Fruit fly (Drosophila melanogaster) whole organism, embryonic: ENCODE measurements around the gene Lrch.
A peak's percentile ranks its signal among the peaks of the same experiment; 100 is the strongest.

Experiments used
- Bgb ChIP-seq: fragments of 200-800 bp; sonication (Bioruptor generic); IDR thresholded peaks from 2 replicates; pipeline ENCODE4 v1.3.6; 2022; ENCODE audit warnings: missing biosample characterization, missing genetic modification characterization; ENCODE audit not compliant: partially characterized antibody
- CG10209 ChIP-seq: fragments of 200-800 bp; sonication (Bioruptor generic); optimal IDR thresholded peaks from 3 replicates; lab custom pipeline; 2017; ENCODE audit warnings: missing biosample characterization, mild to moderate bottlenecking, missing genetic modification characterization, missing genetic modification reagents
- CG10321 ChIP-seq: fragments of 200-800 bp; sonication (Bioruptor generic); IDR thresholded peaks from 2 replicates; pipeline ENCODE4 v1.3.6; 2022; ENCODE audit warnings: missing biosample characterization, missing genetic modification characterization
- CG10431 ChIP-seq: fragments of 200-800 bp; sonication (Bioruptor generic); optimal IDR thresholded peaks from 3 replicates; lab custom pipeline; 2018; ENCODE audit warnings: missing biosample characterization, mild to moderate bottlenecking, missing genetic modification characterization
- CG12391 ChIP-seq: fragments of 200-800 bp; sonication (Bioruptor generic); optimal IDR thresholded peaks from 3 replicates; lab custom pipeline; 2018; ENCODE audit warnings: missing biosample characterization, mild to moderate bottlenecking, missing genetic modification characterization, moderate library complexity
- CG13624 ChIP-seq: fragments of 200-800 bp; sonication (Bioruptor generic); optimal IDR thresholded peaks from 2 replicates; lab custom pipeline; 2016; ENCODE audit warnings: missing biosample characterization, missing genetic modification characterization
- CG13894 ChIP-seq: fragments of 200-800 bp; sonication (Bioruptor generic); optimal IDR thresholded peaks from 3 replicates; lab custom pipeline; 2018; ENCODE audit warnings: missing biosample characterization, mild to moderate bottlenecking, missing genetic modification characterization, moderate library complexity
- CG14014 ChIP-seq: fragments of 200-800 bp; sonication (Bioruptor generic); IDR thresholded peaks from 2 replicates; pipeline ENCODE4 v1.3.6; 2022; ENCODE audit warnings: missing biosample characterization, missing genetic modification characterization
- CG15514 ChIP-seq: fragments of 200-800 bp; sonication (Bioruptor generic); optimal IDR thresholded peaks from 3 replicates; lab custom pipeline; 2017; ENCODE audit warnings: missing biosample characterization, missing genetic modification characterization, mild to moderate bottlenecking, moderate library complexity, missing genetic modification reagents
- CG15696 ChIP-seq: fragments of 200-800 bp; sonication (Bioruptor generic); optimal IDR thresholded peaks from 2 replicates; lab custom pipeline; 2019; ENCODE audit warnings: missing biosample characterization, mild to moderate bottlenecking, missing genetic modification characterization, moderate library complexity
- CG1647 ChIP-seq: fragments of 200-800 bp; sonication (Bioruptor generic); optimal IDR thresholded peaks from 3 replicates; lab custom pipeline; 2016; ENCODE audit warnings: missing biosample characterization, missing genetic modification characterization
- CG2129 ChIP-seq: fragments of 200-800 bp; sonication (Bioruptor generic); IDR thresholded peaks from 2 replicates; pipeline ENCODE4 v1.3.6; 2022; ENCODE audit warnings: missing biosample characterization, missing genetic modification characterization; ENCODE audit not compliant: partially characterized antibody
- CG30403 ChIP-seq: fragments of 200-800 bp; sonication (Bioruptor generic); optimal IDR thresholded peaks from 3 replicates; lab custom pipeline; 2016; ENCODE audit warnings: missing biosample characterization, missing genetic modification characterization
- CG31224 ChIP-seq: fragments of 200-800 bp; sonication (Bioruptor generic); IDR thresholded peaks from 2 replicates; pipeline ENCODE4 v1.3.6; 2022; ENCODE audit warnings: missing biosample characterization, missing genetic modification characterization
- CG31441 ChIP-seq: fragments of 200-800 bp; sonication (Bioruptor generic); IDR thresholded peaks from 2 replicates; pipeline ENCODE4 v1.3.6; 2022; ENCODE audit warnings: missing biosample characterization, missing genetic modification characterization
- CG34376 ChIP-seq: fragments of 200-800 bp; sonication (Bioruptor generic); optimal IDR thresholded peaks from 2 replicates; lab custom pipeline; 2018; ENCODE audit warnings: missing biosample characterization, mild to moderate bottlenecking, missing genetic modification characterization
- CG4328 ChIP-seq: fragments of 200-800 bp; sonication (Bioruptor generic); optimal IDR thresholded peaks from 3 replicates; lab custom pipeline; 2017; ENCODE audit warnings: missing biosample characterization, missing genetic modification reagents, missing genetic modification characterization
- CkIIα-i1 ChIP-seq: fragments of 200-800 bp; sonication (Bioruptor generic); IDR thresholded peaks from 2 replicates; pipeline ENCODE4 v1.3.6; 2022; ENCODE audit warnings: missing biosample characterization, missing genetic modification characterization
- Dad ChIP-seq: fragments of 200-800 bp; sonication (Bioruptor generic); optimal IDR thresholded peaks from 3 replicates; lab custom pipeline; 2016; ENCODE audit warnings: missing biosample characterization, missing genetic modification characterization
- Deaf1 ChIP-seq: fragments of 200-800 bp; optimal IDR thresholded peaks from 3 replicates; lab custom pipeline; 2019; ENCODE audit warnings: missing biosample characterization, mild to moderate bottlenecking, missing genetic modification characterization, moderate library complexity
- H15 ChIP-seq: fragments of 200-800 bp; sonication (Bioruptor generic); IDR thresholded peaks from 3 replicates; pipeline ENCODE4 v1.3.6; 2022; ENCODE audit warnings: missing biosample characterization, missing genetic modification characterization
- Hand ChIP-seq: fragments of 200-800 bp; sonication (Bioruptor generic); optimal IDR thresholded peaks from 2 replicates; lab custom pipeline; 2017; ENCODE audit warnings: mild to moderate bottlenecking, missing biosample characterization, missing genetic modification reagents, missing genetic modification characterization
- HmgZ ChIP-seq: fragments of 200-800 bp; sonication (Bioruptor generic); optimal IDR thresholded peaks from 2 replicates; lab custom pipeline; 2018; ENCODE audit warnings: missing biosample characterization, mild to moderate bottlenecking, missing genetic modification characterization
- Med ChIP-seq: fragments of 200-800 bp; sonication (Bioruptor generic); peaks from one replicate; lab custom pipeline; 2016; ENCODE audit warnings: missing biosample characterization, missing genetic modification characterization, mild to moderate bottlenecking, inconsistent platforms, moderate library complexity
- Mrtf ChIP-seq: fragments of 200-800 bp; sonication (Bioruptor generic); IDR thresholded peaks from 3 replicates; pipeline ENCODE4 v1.3.6; 2022; ENCODE audit warnings: missing biosample characterization, missing genetic modification characterization
- Neu2 ChIP-seq: fragments of 200-800 bp; sonication (Bioruptor generic); optimal IDR thresholded peaks from 3 replicates; lab custom pipeline; 2016; ENCODE audit warnings: missing biosample characterization, missing genetic modification characterization, borderline replicate concordance
- Sry-β ChIP-seq: fragments of 200-800 bp; sonication (Bioruptor generic); optimal IDR thresholded peaks from 2 replicates; lab custom pipeline; 2018; ENCODE audit warnings: missing biosample characterization, mild to moderate bottlenecking, missing genetic modification characterization, moderate library complexity
- Trl ChIP-seq, 3 experiments: fragments of >200 bp in 2 of 3; fragments of 200-800 bp in 1 of 3; sonication (Bioruptor generic) in 1 of 3; optimal IDR thresholded peaks; 2 replicates in 1 of 3; 3 replicates in 2 of 3; lab custom pipeline; 2016 to 2017; ENCODE audit warnings: missing biosample characterization in 1 of 3, missing genetic modification characterization in 1 of 3
- ap ChIP-seq: fragments of 200-800 bp; sonication (Bioruptor generic); IDR thresholded peaks from 2 replicates; pipeline ENCODE4 v1.3.6; 2022; ENCODE audit warnings: missing biosample characterization, missing genetic modification characterization
- bbx ChIP-seq: fragments of 200-800 bp; sonication (Bioruptor generic); IDR thresholded peaks from 2 replicates; pipeline ENCODE4 v1.3.6; 2022; ENCODE audit warnings: missing biosample characterization, missing genetic modification characterization; ENCODE audit not compliant: partially characterized antibody
- cad ChIP-seq: fragments of >200 bp; optimal IDR thresholded peaks from 2 replicates; lab custom pipeline; 2017; ENCODE audit warnings: missing biosample characterization, missing genetic modification characterization
- cas ChIP-seq: fragments of 200-800 bp; sonication (Bioruptor generic); IDR thresholded peaks from 2 replicates; pipeline ENCODE4 v1.3.6; 2022; ENCODE audit warnings: missing biosample characterization, missing genetic modification characterization
- chinmo ChIP-seq: fragments of 200-800 bp; sonication (Bioruptor generic); IDR thresholded peaks from 4 replicates; pipeline ENCODE4 v1.3.6; 2022; ENCODE audit warnings: missing biosample characterization, missing genetic modification characterization; ENCODE audit not compliant: partially characterized antibody
- corto ChIP-seq: fragments of 200-800 bp; sonication (Bioruptor generic); optimal IDR thresholded peaks from 2 replicates; lab custom pipeline; 2016; ENCODE audit warnings: missing biosample characterization, mild to moderate bottlenecking, missing genetic modification characterization, moderate library complexity
- cwo ChIP-seq: fragments of 200-800 bp; sonication (Bioruptor generic); optimal IDR thresholded peaks from 3 replicates; lab custom pipeline; 2017; ENCODE audit warnings: missing biosample characterization, missing genetic modification characterization, mild to moderate bottlenecking, moderate library complexity, missing genetic modification reagents
- ems ChIP-seq: fragments of 200-800 bp; sonication (Bioruptor generic); optimal IDR thresholded peaks from 3 replicates; lab custom pipeline; 2016; ENCODE audit warnings: missing biosample characterization, missing genetic modification characterization
- fd102C ChIP-seq: fragments of 200-800 bp; sonication (Bioruptor generic); optimal IDR thresholded peaks from 2 replicates; lab custom pipeline; 2018; ENCODE audit warnings: missing biosample characterization, mild to moderate bottlenecking, missing genetic modification characterization, moderate library complexity
- gsb ChIP-seq: fragments of 200-800 bp; sonication (Bioruptor generic); IDR thresholded peaks from 2 replicates; pipeline ENCODE4 v1.3.6; 2022; ENCODE audit warnings: missing biosample characterization, missing genetic modification characterization
- ind ChIP-seq: fragments of 200-800 bp; sonication (Bioruptor generic); optimal IDR thresholded peaks from 3 replicates; lab custom pipeline; 2016; ENCODE audit warnings: missing biosample characterization, missing genetic modification characterization
- jigr1 ChIP-seq: fragments of 200-800 bp; sonication (Bioruptor generic); IDR thresholded peaks from 3 replicates; pipeline ENCODE4 v1.3.6; 2022; ENCODE audit warnings: missing biosample characterization, missing genetic modification characterization
- knrl ChIP-seq: fragments of 200-800 bp; sonication (Bioruptor generic); IDR thresholded peaks from 3 replicates; pipeline ENCODE4 v1.3.6; 2022; ENCODE audit warnings: missing biosample characterization, missing genetic modification characterization; ENCODE audit not compliant: partially characterized antibody
- lab ChIP-seq: fragments of 200-800 bp; sonication (Bioruptor generic); optimal IDR thresholded peaks from 3 replicates; lab custom pipeline; 2017; ENCODE audit warnings: missing biosample characterization, missing genetic modification characterization, mild to moderate bottlenecking, moderate library complexity, missing genetic modification reagents
- org-1 ChIP-seq: fragments of 200-800 bp; sonication (Bioruptor generic); optimal IDR thresholded peaks from 2 replicates; lab custom pipeline; 2017; ENCODE audit warnings: missing biosample characterization, missing genetic modification characterization
- otp ChIP-seq: fragments of 200-800 bp; sonication (Bioruptor generic); IDR thresholded peaks from 3 replicates; pipeline ENCODE4, ENCODE4 v1.3.6; 2022; ENCODE audit warnings: missing biosample characterization, missing genetic modification characterization
- peb ChIP-seq: fragments of 200-800 bp; sonication (Bioruptor generic); IDR thresholded peaks from 2 replicates; pipeline ENCODE4 v1.3.6; 2022; ENCODE audit warnings: missing biosample characterization, missing genetic modification characterization
- ranshi ChIP-seq: fragments of 200-800 bp; sonication (Bioruptor generic); IDR thresholded peaks from 2 replicates; pipeline ENCODE4 v1.3.6; 2022; ENCODE audit warnings: missing biosample characterization, missing genetic modification characterization
- sc ChIP-seq, 3 experiments: fragments of >200 bp in 2 of 3; fragments of 200-800 bp in 1 of 3; sonication (Bioruptor generic) in 1 of 3; optimal IDR thresholded peaks; 2 replicates in 2 of 3; 3 replicates in 1 of 3; lab custom pipeline; 2017; ENCODE audit warnings: mild to moderate bottlenecking in 1 of 3, missing biosample characterization in 1 of 3, missing genetic modification characterization in 1 of 3, missing genetic modification reagents in 1 of 3
- sug ChIP-seq: fragments of 200-800 bp; optimal IDR thresholded peaks from 2 replicates; lab custom pipeline; 2019; ENCODE audit warnings: missing biosample characterization, mild to moderate bottlenecking, missing genetic modification characterization, moderate library complexity
- toy ChIP-seq: fragments of 200-800 bp; sonication (Bioruptor generic); IDR thresholded peaks from 2 replicates; pipeline ENCODE4 v1.3.6; 2022; ENCODE audit warnings: missing biosample characterization, missing genetic modification characterization
- zfh1 ChIP-seq: fragments of 200-800 bp; sonication (Bioruptor generic); IDR thresholded peaks from 3 replicates; pipeline ENCODE4 v1.3.6; 2022; ENCODE audit warnings: missing biosample characterization, missing genetic modification characterization

Gene Lrch

dm6 chr2L:17389104-17389503 lies 5.2 kb upstream of the Lrch start:
- no peak for TF ChIP-seq CG2129
- TF ChIP-seq CG10321 (GFP tag; lab: Robert Waterston, UW): no peak
- no peak for TF ChIP-seq CG15696 (tag; lab: Kevin White, UChicago)
- TF ChIP-seq CG1647 (GFP tag; lab: Kevin White, UChicago): no peak
- no peak for TF ChIP-seq ranshi
- no peak for TF ChIP-seq org-1 (GFP tag; lab: Kevin White, UChicago)
- peak in 1 of 2 experiments; percentile 51 for TF ChIP-seq Trl (optimal IDR thresholded peaks at IDR 0.05; lab: Kevin White, UChicago)
- TF ChIP-seq Trl (GFP tag; optimal IDR thresholded peaks at IDR 0.05; lab: Kevin White, UChicago): no peak
- TF ChIP-seq CG13624 (GFP tag; lab: Kevin White, UChicago): no peak
- no peak for TF ChIP-seq Mrtf (GFP tag; lab: Robert Waterston, UW)
- peak; percentile 52 for TF ChIP-seq sug (tag; lab: Kevin White, UChicago)
- TF ChIP-seq CG4328 (GFP tag; lab: Kevin White, UChicago): no peak
- TF ChIP-seq peb (GFP tag; lab: Robert Waterston, UW): no peak
- TF ChIP-seq Neu2: no peak
- no peak for TF ChIP-seq zfh1
- TF ChIP-seq HmgZ: peak; percentile 33
- no peak for TF ChIP-seq CG10209 (GFP tag; lab: Kevin White, UChicago)
- TF ChIP-seq ap (GFP tag; lab: Robert Waterston, UW): no peak
- peak; percentile 55 for TF ChIP-seq CG34376 (GFP tag; lab: Kevin White, UChicago)
- TF ChIP-seq corto (GFP tag; lab: Kevin White, UChicago): peak; percentile 29
- no peak for TF ChIP-seq fd102C
- TF ChIP-seq Hand: no peak
- peak; percentile 8 for TF ChIP-seq cwo (GFP tag; lab: Kevin White, UChicago)
- TF ChIP-seq cas (GFP tag; lab: Robert Waterston, UW): no peak
- no peak for TF ChIP-seq Dad (GFP tag; lab: Kevin White, UChicago)
- no peak for TF ChIP-seq otp (GFP tag; lab: Robert Waterston, UW)
- no peak for TF ChIP-seq sc (optimal IDR thresholded peaks at IDR 0.05; lab: Kevin White, UChicago)
- TF ChIP-seq sc (GFP tag; optimal IDR thresholded peaks at IDR 0.05; lab: Kevin White, UChicago): no peak
- TF ChIP-seq chinmo: peak; percentile 92; the same call in 3 of the 4 replicates
- TF ChIP-seq Deaf1: peak; percentile 93
- TF ChIP-seq Sry-β (GFP tag; lab: Kevin White, UChicago): no peak
- TF ChIP-seq ind (GFP tag; lab: Kevin White, UChicago): no peak
- TF ChIP-seq jigr1 (GFP tag; lab: Robert Waterston, UW): no peak
- TF ChIP-seq CG10431 (GFP tag; lab: Kevin White, UChicago): no peak
- no peak for TF ChIP-seq CkIIα-i1 (GFP tag; lab: Robert Waterston, UW)
- no peak for TF ChIP-seq ems (GFP tag; lab: Kevin White, UChicago)
- TF ChIP-seq lab (GFP tag; lab: Kevin White, UChicago): peak; percentile 38
- peak; percentile 81 for TF ChIP-seq Med (GFP tag; lab: Kevin White, UChicago)
- no peak for TF ChIP-seq bbx (GFP tag; lab: Robert Waterston, UW)
- TF ChIP-seq H15 (GFP tag; lab: Robert Waterston, UW): no peak
- TF ChIP-seq Bgb (GFP tag; lab: Robert Waterston, UW): peak; percentile 55; the same call in 1 of the 2 replicates
- TF ChIP-seq knrl (GFP tag; lab: Robert Waterston, UW): no peak
- TF ChIP-seq CG12391 (tag; lab: Kevin White, UChicago): no peak
- TF ChIP-seq CG13894: peak; percentile 51
- TF ChIP-seq CG14014 (GFP tag; lab: Robert Waterston, UW): peak; percentile 28; the same call in 1 of the 2 replicates
- no peak for TF ChIP-seq CG31441 (GFP tag; lab: Robert Waterston, UW)
- TF ChIP-seq cad (GFP tag; lab: Kevin White, UChicago): no peak
- no peak for TF ChIP-seq CG30403 (GFP tag; lab: Kevin White, UChicago)
- peak; percentile 29 for TF ChIP-seq CG15514
- no peak for TF ChIP-seq toy (GFP tag; lab: Robert Waterston, UW)
- TF ChIP-seq CG31224: no peak
- 0 out of 2 replicates have a peak, but pooled peaks have one; percentile 7 for TF ChIP-seq gsb (GFP tag; lab: Robert Waterston, UW)
